Worm (Caenorhabditis elegans) whole organism, L2 larva: ENCODE data around the gene R166.2.

ENCODE experiments used
- ama-1 ChIP-seq: fragments of 150-350 bp; optimal IDR thresholded peaks from 2 replicates; lab custom pipeline; 2018; ENCODE audit warnings: inconsistent platforms
- fos-1 ChIP-seq: fragments of 150-350 bp; optimal IDR thresholded peaks from 2 replicates; lab custom pipeline; 2014; ENCODE audit warnings: missing biosample characterization, missing genetic modification characterization
- mdl-1 ChIP-seq, 2 experiments: fragments of 150-350 bp in 1 of 2; sonication (generic microtip) in 1 of 2; optimal IDR thresholded peaks; 2 replicates each; lab custom pipeline; 2017; ENCODE audit warnings: missing biosample characterization in 2 of 2, missing genetic modification characterization in 2 of 2
- nhr-12 ChIP-seq: fragments of 150-350 bp; optimal IDR thresholded peaks from 2 replicates; lab custom pipeline; 2014; ENCODE audit warnings: missing biosample characterization, missing genetic modification characterization
- sem-4 ChIP-seq: fragments of 150-350 bp; optimal IDR thresholded peaks from 2 replicates; lab custom pipeline; 2014; ENCODE audit warnings: missing biosample characterization, missing genetic modification reagents, missing genetic modification characterization

DNA sequence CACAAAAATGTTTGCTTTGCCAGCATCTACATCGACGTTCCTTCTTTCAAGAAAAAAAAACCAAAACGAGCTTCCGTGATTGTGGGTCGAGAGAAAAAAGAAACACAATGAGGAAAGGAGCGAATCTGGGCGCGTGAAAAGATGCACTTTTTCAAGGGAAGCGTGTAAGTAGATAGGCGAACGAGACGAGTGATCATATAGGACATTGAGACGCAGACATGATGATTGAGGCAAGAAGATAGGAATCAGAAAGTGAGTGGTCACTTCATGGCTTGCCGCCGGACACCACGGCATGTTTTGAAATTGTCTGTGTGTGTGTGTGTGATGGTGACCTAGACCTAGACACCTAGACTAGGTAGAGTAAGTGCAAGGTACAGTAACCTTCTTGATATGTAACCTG lies 35.9 kb downstream of the R166.2 start:
- TF ChIP-seq sem-4 (peak; percentile 83), fos-1 (peak; percentile 83), mdl-1 (tag; optimal IDR thresholded peaks at IDR 0.05; lab: Kevin White, UChicago) (peak; percentile 49 to 69), nhr-12 (tag; lab: Kevin White, UChicago) (no peak), ama-1 (no peak)
